Fruit fly (Drosophila melanogaster): ENCODE results near the gene ScsbetaA.

ScsbetaA gene

dm6 chr3R:8896740-8897139 lies 41.8 kb upstream of the ScsbetaA start (continued):
- TF ChIP-seq tna (GFP tag; IDR thresholded peaks at IDR 0.05; ENCODE audit: partially characterized antibody): no peak
- peak; percentile 61 for TF ChIP-seq CG15514 (GFP tag; optimal IDR thresholded peaks at IDR 0.05)
- no peak for TF ChIP-seq NK7.1 (GFP tag; optimal IDR thresholded peaks at IDR 0.05)
- TF ChIP-seq BtbVII (GFP tag; optimal IDR thresholded peaks at IDR 0.05): peak; percentile 70
- no peak for TF ChIP-seq vnd (GFP tag; IDR thresholded peaks at IDR 0.05; ENCODE audit: partially characterized antibody)
- peak; percentile 52 for TF ChIP-seq HmgZ (tag; optimal IDR thresholded peaks at IDR 0.05)
- TF ChIP-seq Ptx1 (GFP tag; IDR thresholded peaks at IDR 0.05): peak; percentile 67
- TF ChIP-seq hb (GFP tag; IDR thresholded peaks at IDR 0.05; ENCODE audit: partially characterized antibody): no peak
- TF ChIP-seq Hr78 (GFP tag; optimal IDR thresholded peaks at IDR 0.05): no peak
- TF ChIP-seq dati (GFP tag; IDR thresholded peaks at IDR 0.05): no peak
- TF ChIP-seq chif (GFP tag; optimal IDR thresholded peaks at IDR 0.05): peak; percentile 60 to 74
- no peak for TF ChIP-seq CG8478 (optimal IDR thresholded peaks at IDR 0.05)
- TF ChIP-seq CG6854 (GFP tag; optimal IDR thresholded peaks at IDR 0.05): peak; percentile 6
- peak; percentile 41 for TF ChIP-seq CG18011 (GFP tag; optimal IDR thresholded peaks at IDR 0.05)
- TF ChIP-seq Xbp1 (GFP tag; optimal IDR thresholded peaks at IDR 0.05): peak; percentile 68
- no peak for TF ChIP-seq fd102C (GFP tag; optimal IDR thresholded peaks at IDR 0.05)
- no peak for TF ChIP-seq CkIIα-i1 (GFP tag; IDR thresholded peaks at IDR 0.05)
- TF ChIP-seq Hr3 (GFP tag; optimal IDR thresholded peaks at IDR 0.05): peak; percentile 64
- TF ChIP-seq CG7271 (tag; optimal IDR thresholded peaks at IDR 0.05): peak; percentile 4
- TF ChIP-seq CG8924 (tag; optimal IDR thresholded peaks at IDR 0.05): peak; percentile 66
- 0 out of 4 replicates have a peak, but pooled peaks have one; percentile 19 for TF ChIP-seq Gug (GFP tag; IDR thresholded peaks at IDR 0.05)
- TF ChIP-seq CG9876 (GFP tag; optimal IDR thresholded peaks at IDR 0.05): peak; percentile 53
- TF ChIP-seq row (GFP tag; IDR thresholded peaks at IDR 0.05): peak; percentile 81
- TF ChIP-seq Ssrp (tag; optimal IDR thresholded peaks at IDR 0.05): peak; percentile 52
- peak; percentile 58 for TF ChIP-seq run (tag; optimal IDR thresholded peaks at IDR 0.05)
- TF ChIP-seq trem (tag; optimal IDR thresholded peaks at IDR 0.05): peak; percentile 15
- no peak for TF ChIP-seq slou (GFP tag; optimal IDR thresholded peaks at IDR 0.05)
- no peak for TF ChIP-seq onecut (GFP tag; IDR thresholded peaks at IDR 0.05)
- TF ChIP-seq CG15011 (GFP tag; optimal IDR thresholded peaks at IDR 0.05): peak; percentile 38
- no peak for TF ChIP-seq ash1 (GFP tag; optimal IDR thresholded peaks at IDR 0.05)
- no peak for TF ChIP-seq lbe (GFP tag; optimal IDR thresholded peaks at IDR 0.05)
- TF ChIP-seq Dbx (GFP tag; IDR thresholded peaks at IDR 0.05): no peak
- no peak for TF ChIP-seq slp2 (GFP tag; optimal IDR thresholded peaks at IDR 0.05)
- no peak for TF ChIP-seq Neu2 (GFP tag; optimal IDR thresholded peaks at IDR 0.05; ENCODE audit: borderline replicate concordance)
- TF ChIP-seq Taf1 (GFP tag; IDR thresholded peaks at IDR 0.05): 0 out of 2 replicates have a peak, but pooled peaks have one; percentile 26
- TF ChIP-seq CG1832 (GFP tag; optimal IDR thresholded peaks at IDR 0.05): no peak
- TF ChIP-seq CG3847 (GFP tag; IDR thresholded peaks at IDR 0.05): no peak
- peak; percentile 52 for TF ChIP-seq kni (GFP tag; optimal IDR thresholded peaks at IDR 0.05)
- TF ChIP-seq az2 (GFP tag; optimal IDR thresholded peaks at IDR 0.05): peak; percentile 63
- TF ChIP-seq NFAT (GFP tag; IDR thresholded peaks at IDR 0.05): no peak
- TF ChIP-seq dysf (GFP tag; IDR thresholded peaks at IDR 0.05): peak; percentile 81
- TF ChIP-seq CG16813 (GFP tag; IDR thresholded peaks at IDR 0.05; ENCODE audit: partially characterized antibody): no peak
- TF ChIP-seq CG13775 (GFP tag; optimal IDR thresholded peaks at IDR 0.05): peak; percentile 45
- peak; percentile 14 for TF ChIP-seq CG3065 (GFP tag; optimal IDR thresholded peaks at IDR 0.05)
- TF ChIP-seq CG8765 (GFP tag; IDR thresholded peaks at IDR 0.05): 0 out of 2 replicates have a peak, but pooled peaks have one; percentile 21
- TF ChIP-seq en (GFP tag; optimal IDR thresholded peaks at IDR 0.05): peak; percentile 31
- TF ChIP-seq grn (GFP tag; optimal IDR thresholded peaks at IDR 0.05): no peak
- TF ChIP-seq Side (GFP tag; optimal IDR thresholded peaks at IDR 0.05): peak; percentile 68
- TF ChIP-seq CG13894 (tag; optimal IDR thresholded peaks at IDR 0.05): no peak
- TF ChIP-seq sna (GFP tag; IDR thresholded peaks at IDR 0.05; ENCODE audit: partially characterized antibody): no peak
- no peak for TF ChIP-seq wor (GFP tag; IDR thresholded peaks at IDR 0.05)
